Fruit fly (Drosophila melanogaster) whole organism, embryonic: Measurements from ENCODE around the gene CG6028.

Experiments
- CG30403 ChIP-seq: fragments of 200-800 bp; sonication (Bioruptor generic); optimal IDR thresholded peaks from 3 replicates; lab custom pipeline; 2016; ENCODE audit warnings: missing biosample characterization, missing genetic modification characterization
- nom ChIP-seq: fragments of 200-800 bp; sonication (Bioruptor generic); optimal IDR thresholded peaks from 2 replicates; lab custom pipeline; 2017; ENCODE audit warnings: missing biosample characterization, missing genetic modification characterization, mild to moderate bottlenecking, moderate library complexity, missing genetic modification reagents

Gene CG6028

dm6 chr3R:21976355-21976858, 48.9 kb downstream of the CG6028 start:
- TF ChIP-seq CG30403 = no peak
- TF ChIP-seq nom (GFP tag; lab: Kevin White, UChicago) = peak; percentile 4
- TF ChIP-seq, all 482 proteins: peak for 1
